Worm (Caenorhabditis elegans): Measurements from ENCODE around the gene abu-10.

Gene abu-10

ce11 chrX:3842398-3842896 lies 44.5 kb downstream of the abu-10 start, which contains the start of gene ttr-48 (continued):
- TF ChIP-seq mxl-2 (GFP tag; conservative IDR thresholded peaks at IDR 0.05) (no peak), php-3 (GFP tag; IDR thresholded peaks at IDR 0.05) (0 out of 2 replicates have a peak, but pooled peaks have one; percentile 48), hlh-11 (tag; optimal IDR thresholded peaks at IDR 0.05) (peak; percentile 85), nhr-77 (tag; optimal IDR thresholded peaks at IDR 0.05) (peak; percentile 68), zag-1 (tag; optimal IDR thresholded peaks at IDR 0.05) (no peak)
